In the genomic region with DNA sequence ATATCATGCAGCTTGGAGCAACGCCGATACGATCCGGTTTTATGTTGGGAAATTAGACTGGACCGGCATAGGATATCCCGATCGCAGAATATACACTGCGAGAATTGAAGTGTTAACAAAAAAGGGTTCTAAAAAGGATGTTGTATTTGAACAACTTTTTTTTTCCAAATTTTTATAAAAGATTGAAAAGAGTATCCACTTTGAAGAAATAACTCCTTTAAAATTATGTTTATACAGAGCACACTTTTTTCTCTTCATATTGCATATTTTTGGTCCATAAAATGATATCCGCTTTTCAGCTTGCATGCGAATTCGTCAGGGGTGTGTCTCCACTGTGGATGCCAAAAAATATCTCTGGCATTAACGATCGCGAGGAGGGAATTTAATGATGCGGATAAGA, we compare ENCODE assay signal across 4 fruit fly cellular contexts.
A peak's percentile ranks its signal among the peaks of the same experiment; 100 is the strongest.
TF ChIP-seq lines count a peak whose summit lies in the region.

No protein-coding gene starts in this region.

- TF ChIP-seq CTCF in whole organism, embryonic (GFP tag; optimal IDR thresholded peaks at IDR 0.05; lab: Kevin White, UChicago) = no peak

TF ChIP-seq in whole organism, embryonic, 481 proteins besides CTCF, POLR2A, EP300 and RAD21:
- TF ChIP-seq pita (GFP tag; optimal IDR thresholded peaks at IDR 0.05; lab: Kevin White, UChicago) = no peak
- peak; percentile 52 for TF ChIP-seq Drgx (GFP tag; IDR thresholded peaks at IDR 0.05; lab: Robert Waterston, UW)

TF ChIP-seq in whole organism, prepupa, 60 proteins besides CTCF, POLR2A, EP300 and RAD21 (continues in another document):
- TF ChIP-seq CG8319 (GFP tag; optimal IDR thresholded peaks at IDR 0.05; lab: Kevin White, UChicago) (peak; percentile 21), dac (GFP tag; optimal IDR thresholded peaks at IDR 0.05; lab: Kevin White, UChicago) (no peak), CG34406 (GFP tag; optimal IDR thresholded peaks at IDR 0.05; lab: Kevin White, UChicago) (peak; percentile 22), svp (GFP tag; lab: Kevin White, UChicago) (peak; percentile 83), CG8119 (GFP tag; IDR thresholded peaks at IDR 0.05; lab: Robert Waterston, UW) (peak; percentile 62), CG11294 (GFP tag; IDR thresholded peaks at IDR 0.05; lab: Robert Waterston, UW) (no peak), pdm3 (GFP tag; optimal IDR thresholded peaks at IDR 0.05; lab: Kevin White, UChicago) (peak; percentile 56), fd85E (GFP tag; optimal IDR thresholded peaks at IDR 0.05; lab: Kevin White, UChicago) (no peak), CG4318 (GFP tag; optimal IDR thresholded peaks at IDR 0.05; lab: Kevin White, UChicago) (peak; percentile 20), CG3032 (tag; optimal IDR thresholded peaks at IDR 0.05; lab: Kevin White, UChicago) (no peak), cyc (GFP tag; optimal IDR thresholded peaks at IDR 0.05; lab: Kevin White, UChicago) (peak; percentile 31), CG6163 (GFP tag; IDR thresholded peaks at IDR 0.05; lab: Robert Waterston, UW) (peak; percentile 52; the same call in 1 of the 3 replicates), Gug (GFP tag; IDR thresholded peaks at IDR 0.05; lab: Robert Waterston, UW) (0 out of 2 replicates have a peak, but pooled peaks have one; percentile 12), CG6276 (GFP tag; optimal IDR thresholded peaks at IDR 0.05; lab: Kevin White, UChicago) (peak; percentile 30), Smox (GFP tag; optimal IDR thresholded peaks at IDR 0.05; lab: Kevin White, UChicago) (peak; percentile 37), net (GFP tag; optimal IDR thresholded peaks at IDR 0.05; lab: Kevin White, UChicago) (no peak), CG6792 (GFP tag; optimal IDR thresholded peaks at IDR 0.05; lab: Kevin White, UChicago) (peak; percentile 26), topi (GFP tag; optimal IDR thresholded peaks at IDR 0.05; lab: Kevin White, UChicago) (peak; percentile 16), eg (GFP tag; IDR thresholded peaks at IDR 0.05; lab: Robert Waterston, UW) (peak; percentile 71), OdsH (GFP tag; optimal IDR thresholded peaks at IDR 0.05; lab: Kevin White, UChicago) (peak; percentile 32), acj6 (GFP tag; optimal IDR thresholded peaks at IDR 0.05; lab: Kevin White, UChicago) (peak; percentile 29), CG32006 (GFP tag; optimal IDR thresholded peaks at IDR 0.05; lab: Kevin White, UChicago) (peak; percentile 47), Blimp-1 (GFP tag; optimal IDR thresholded peaks at IDR 0.05; lab: Kevin White, UChicago) (no peak), CG15336 (GFP tag; IDR thresholded peaks at IDR 0.05; lab: Robert Waterston, UW) (peak; percentile 69), spab (GFP tag; optimal IDR thresholded peaks at IDR 0.05; lab: Kevin White, UChicago) (no peak), CG10631 (GFP tag; optimal IDR thresholded peaks at IDR 0.05; lab: Kevin White, UChicago) (peak; percentile 12), esn (GFP tag; optimal IDR thresholded peaks at IDR 0.05; lab: Kevin White, UChicago) (peak; percentile 30), Eip93F (GFP tag; optimal IDR thresholded peaks at IDR 0.05; lab: Kevin White, UChicago) (no peak)

TF ChIP-seq in whole organism, pupa, 21 proteins besides CTCF, POLR2A, EP300 and RAD21:
- TF ChIP-seq Pif1A (GFP tag; optimal IDR thresholded peaks at IDR 0.05; lab: Kevin White, UChicago) (peak; percentile 16), fd96Ca (GFP tag; IDR thresholded peaks at IDR 0.05; lab: Robert Waterston, UW) (no peak), CG4496 (GFP tag; IDR thresholded peaks at IDR 0.05; lab: Robert Waterston, UW) (peak; percentile 56; the same call in 2 of the 3 replicates), CG14655 (GFP tag; optimal IDR thresholded peaks at IDR 0.05; lab: Kevin White, UChicago) (peak; percentile 8), CG8301 (tag; optimal IDR thresholded peaks at IDR 0.05; lab: Kevin White, UChicago) (peak; percentile 29), Ets98B (GFP tag; IDR thresholded peaks at IDR 0.05; lab: Robert Waterston, UW) (peak; percentile 16; the same call in 1 of the 2 replicates), CG8159 (tag; optimal IDR thresholded peaks at IDR 0.05; lab: Kevin White, UChicago) (peak; percentile 42), rn (GFP tag; IDR thresholded peaks at IDR 0.05; lab: Robert Waterston, UW) (0 out of 2 replicates have a peak, but pooled peaks have one; percentile 19), CG32121 (GFP tag; IDR thresholded peaks at IDR 0.05; lab: Robert Waterston, UW) (0 out of 2 replicates have a peak, but pooled peaks have one; percentile 20), gl (tag; optimal IDR thresholded peaks at IDR 0.05; lab: Kevin White, UChicago) (no peak)

TF ChIP-seq in whole organism, wandering third instar larva, 38 proteins besides CTCF, POLR2A, EP300 and RAD21:
- TF ChIP-seq sage (GFP tag; optimal IDR thresholded peaks at IDR 0.05; lab: Kevin White, UChicago) (no peak), foxo (GFP tag; optimal IDR thresholded peaks at IDR 0.05; lab: Kevin White, UChicago) (peak in 1 of 2 experiments; percentile 23), Rel (GFP tag; optimal IDR thresholded peaks at IDR 0.05; lab: Kevin White, UChicago) (no peak), Rel (tag; optimal IDR thresholded peaks at IDR 0.05; lab: Kevin White, UChicago) (no peak), jim (GFP tag; optimal IDR thresholded peaks at IDR 0.05; lab: Kevin White, UChicago) (no peak), sv (GFP tag; optimal IDR thresholded peaks at IDR 0.05; lab: Kevin White, UChicago) (no peak), pan (optimal IDR thresholded peaks at IDR 0.05; lab: Kevin White, UChicago) (no peak), tai (GFP tag; optimal IDR thresholded peaks at IDR 0.05; lab: Kevin White, UChicago) (no peak), Myc (optimal IDR thresholded peaks at IDR 0.05; lab: Kevin White, UChicago) (no peak), Mio (GFP tag; optimal IDR thresholded peaks at IDR 0.05; lab: Kevin White, UChicago) (no peak), Dfd (GFP tag; optimal IDR thresholded peaks at IDR 0.05; lab: Kevin White, UChicago) (no peak), HLH106 (tag; optimal IDR thresholded peaks at IDR 0.05; lab: Kevin White, UChicago) (no peak), GATAd (GFP tag; optimal IDR thresholded peaks at IDR 0.05; lab: Kevin White, UChicago) (no peak), br (GFP tag; optimal IDR thresholded peaks at IDR 0.05; lab: Kevin White, UChicago) (no peak), fru (GFP tag; optimal IDR thresholded peaks at IDR 0.05; lab: Kevin White, UChicago) (peak; percentile 6)
TF ChIP-seq in whole organism, wandering third instar larva: peak in this region for 2.
